Fruit fly (Drosophila melanogaster) S2 (cell line): ENCODE data around the gene CG42529.
"Not testable (repeated sequence)": the region's sequence is repeated elsewhere in the genome, so short reads cannot be mapped to it uniquely, and the experiment has no call there.

Source experiments
- CG8478 ChIP-seq: fragments of >200 bp; optimal IDR thresholded peaks from 2 replicates; lab custom pipeline; 2018
- CTCF ChIP-seq, 2 experiments: fragments of >200 bp; optimal IDR thresholded peaks; 2 replicates each; lab custom pipeline; 2018

The CG42529 gene

dm6 chr3L:19728694-19729093 lies at the start of gene CG42529:
Gene CG42529 (plus strand): TSS chr3L:19728994.
- TF ChIP-seq CTCF (optimal IDR thresholded peaks at IDR 0.05; lab: Kevin White, UChicago); CG8478 (lab: Kevin White, UChicago): not testable (repeated sequence)

dm6 chr3L:19682902-19683301 lies 45.9 kb upstream of the CG42529 start:
- TF ChIP-seq CG8478 (lab: Kevin White, UChicago) (no peak), CTCF (optimal IDR thresholded peaks at IDR 0.05; lab: Kevin White, UChicago) (no peak)

- TF ChIP-seq CTCF (optimal IDR thresholded peaks at IDR 0.05; lab: Kevin White, UChicago), result no peak
- no peak for TF ChIP-seq CG8478 (lab: Kevin White, UChicago)
These were observed 45.3 kb upstream of the CG42529 start for dm6 chr3L:19683520-19683919.

- TF ChIP-seq CTCF (optimal IDR thresholded peaks at IDR 0.05; lab: Kevin White, UChicago), result peak; percentile 21 to 32
- no peak for TF ChIP-seq CG8478 (lab: Kevin White, UChicago)
These were observed 41.5 kb upstream of the CG42529 start, which contains the start of the genes CG8765 and Gbeta76C for dm6 chr3L:19687200-19687687. Gene CG8765 (minus strand): TSS chr3L:19687353. Gene Gbeta76C (plus strand): TSS chr3L:19687637.

dm6 chr3L:19694156-19694643 lies 34.6 kb upstream of the CG42529 start:
- no peak for TF ChIP-seq CTCF (optimal IDR thresholded peaks at IDR 0.05; lab: Kevin White, UChicago)
- TF ChIP-seq CG8478 (lab: Kevin White, UChicago), result no peak

- no peak for TF ChIP-seq CTCF (optimal IDR thresholded peaks at IDR 0.05; lab: Kevin White, UChicago)
- TF ChIP-seq CG8478 (lab: Kevin White, UChicago), result no peak
These were observed 33.7 kb upstream of the CG42529 start, which contains the start of gene verm for dm6 chr3L:19695057-19695627. Gene verm (minus strand): TSS chr3L:19695260.

dm6 chr3L:19696073-19696960 lies 32.5 kb upstream of the CG42529 start:
- TF ChIP-seq CTCF (optimal IDR thresholded peaks at IDR 0.05; lab: Kevin White, UChicago) (no peak), CG8478 (lab: Kevin White, UChicago) (no peak)

dm6 chr3L:19697395-19697978 lies 31.3 kb upstream of the CG42529 start:
- no peak for TF ChIP-seq CTCF (optimal IDR thresholded peaks at IDR 0.05; lab: Kevin White, UChicago)
- no peak for TF ChIP-seq CG8478 (lab: Kevin White, UChicago)

- TF ChIP-seq CG8478 (lab: Kevin White, UChicago), result no peak
- no peak for TF ChIP-seq CTCF (optimal IDR thresholded peaks at IDR 0.05; lab: Kevin White, UChicago)
These were observed 30.1 kb upstream of the CG42529 start for dm6 chr3L:19698651-19699050.

- TF ChIP-seq CG8478 (lab: Kevin White, UChicago), result no peak
- TF ChIP-seq CTCF (optimal IDR thresholded peaks at IDR 0.05; lab: Kevin White, UChicago), result no peak
These were observed 29.1 kb upstream of the CG42529 start for dm6 chr3L:19699651-19700050.

dm6 chr3L:19700463-19700862 lies 28.3 kb upstream of the CG42529 start:
- TF ChIP-seq CTCF (optimal IDR thresholded peaks at IDR 0.05; lab: Kevin White, UChicago) (no peak), CG8478 (lab: Kevin White, UChicago) (no peak)

dm6 chr3L:19701106-19701505 lies 27.7 kb upstream of the CG42529 start:
- no peak for TF ChIP-seq CG8478 (lab: Kevin White, UChicago)
- no peak for TF ChIP-seq CTCF (optimal IDR thresholded peaks at IDR 0.05; lab: Kevin White, UChicago)

dm6 chr3L:19701662-19702061 lies 27.1 kb upstream of the CG42529 start:
- TF ChIP-seq CG8478 (lab: Kevin White, UChicago) (no peak), CTCF (optimal IDR thresholded peaks at IDR 0.05; lab: Kevin White, UChicago) (no peak)

dm6 chr3L:19703323-19703722 lies 25.5 kb upstream of the CG42529 start:
- TF ChIP-seq CTCF (optimal IDR thresholded peaks at IDR 0.05; lab: Kevin White, UChicago), result no peak
- TF ChIP-seq CG8478 (lab: Kevin White, UChicago), result no peak
